Fruit fly (Drosophila melanogaster) whole organism, embryonic: Measurements from ENCODE around the gene kraken.

ENCODE experiments used
- Abd-B ChIP-seq: fragments of 200-800 bp; sonication (Bioruptor generic); optimal IDR thresholded peaks from 2 replicates; lab custom pipeline; 2018; ENCODE audit warnings: missing biosample characterization, mild to moderate bottlenecking, missing genetic modification characterization, moderate library complexity
- Aef1 ChIP-seq: fragments of 200-800 bp; sonication (Bioruptor generic); IDR thresholded peaks from 3 replicates; pipeline ENCODE4 v1.3.6; 2022; ENCODE audit warnings: missing biosample characterization, missing genetic modification characterization
- Awh ChIP-seq: fragments of 200-800 bp; sonication (Bioruptor generic); IDR thresholded peaks from 2 replicates; pipeline ENCODE4, ENCODE4 v1.3.6; 2022; ENCODE audit warnings: missing biosample characterization, missing genetic modification characterization
- Bdp1 ChIP-seq: fragments of 200-800 bp; sonication (Bioruptor generic); optimal IDR thresholded peaks from 3 replicates; lab custom pipeline; 2016; ENCODE audit warnings: missing biosample characterization, missing genetic modification characterization
- CG10274 ChIP-seq: fragments of 200-800 bp; sonication (Bioruptor generic); optimal IDR thresholded peaks from 3 replicates; lab custom pipeline; 2017; ENCODE audit warnings: missing biosample characterization, mild to moderate bottlenecking, missing genetic modification characterization
- CG11504 ChIP-seq: fragments of 200-800 bp; sonication (Bioruptor generic); optimal IDR thresholded peaks from 3 replicates; lab custom pipeline; 2019; ENCODE audit warnings: missing biosample characterization, mild to moderate bottlenecking, missing genetic modification characterization, moderate library complexity
- CG12104 ChIP-seq: fragments of 200-800 bp; sonication (Bioruptor generic); optimal IDR thresholded peaks from 3 replicates; lab custom pipeline; 2016; ENCODE audit warnings: missing biosample characterization, missing genetic modification characterization
- CG12219 ChIP-seq: fragments of 200-800 bp; sonication (Bioruptor generic); optimal IDR thresholded peaks from 3 replicates; lab custom pipeline; 2018; ENCODE audit warnings: missing biosample characterization, mild to moderate bottlenecking, missing genetic modification characterization
- CG12744 ChIP-seq: fragments of 200-800 bp; sonication (Bioruptor generic); optimal IDR thresholded peaks from 2 replicates; lab custom pipeline; 2016; ENCODE audit warnings: missing biosample characterization, missing genetic modification characterization
- CG13894 ChIP-seq: fragments of 200-800 bp; sonication (Bioruptor generic); optimal IDR thresholded peaks from 3 replicates; lab custom pipeline; 2018; ENCODE audit warnings: missing biosample characterization, mild to moderate bottlenecking, missing genetic modification characterization, moderate library complexity
- CG15011 ChIP-seq: fragments of 200-800 bp; sonication (Bioruptor generic); optimal IDR thresholded peaks from 3 replicates; lab custom pipeline; 2018; ENCODE audit warnings: missing biosample characterization, mild to moderate bottlenecking, missing genetic modification characterization
- CG15696 ChIP-seq: fragments of 200-800 bp; sonication (Bioruptor generic); optimal IDR thresholded peaks from 2 replicates; lab custom pipeline; 2019; ENCODE audit warnings: missing biosample characterization, mild to moderate bottlenecking, missing genetic modification characterization, moderate library complexity
- CG18011 ChIP-seq: fragments of 200-800 bp; sonication (Bioruptor generic); optimal IDR thresholded peaks from 2 replicates; lab custom pipeline; 2017; ENCODE audit warnings: missing biosample characterization, missing genetic modification characterization, mild to moderate bottlenecking, moderate library complexity, missing genotype
- CG34224 ChIP-seq: fragments of 200-800 bp; sonication (Bioruptor generic); IDR thresholded peaks from 3 replicates; pipeline ENCODE4 v1.3.6; 2022; ENCODE audit warnings: missing biosample characterization, missing genetic modification characterization; ENCODE audit not compliant: partially characterized antibody
- CG3995 ChIP-seq: fragments of 200-800 bp; sonication (Bioruptor generic); optimal IDR thresholded peaks from 3 replicates; lab custom pipeline; 2016; ENCODE audit warnings: missing biosample characterization, missing genetic modification characterization
- CG4707 ChIP-seq: fragments of 200-800 bp; sonication (Bioruptor generic); optimal IDR thresholded peaks from 2 replicates; lab custom pipeline; 2018; ENCODE audit warnings: missing biosample characterization, mild to moderate bottlenecking, missing genetic modification characterization, moderate library complexity
- CG7745 ChIP-seq: fragments of 200-800 bp; sonication (Bioruptor generic); optimal IDR thresholded peaks from 2 replicates; lab custom pipeline; 2018; ENCODE audit warnings: missing biosample characterization, mild to moderate bottlenecking, missing genetic modification characterization, moderate library complexity
- CG8924 ChIP-seq: fragments of 200-800 bp; optimal IDR thresholded peaks from 3 replicates; lab custom pipeline; 2019; ENCODE audit warnings: missing biosample characterization, mild to moderate bottlenecking, missing genetic modification characterization, moderate library complexity
- CG9876 ChIP-seq: fragments of 200-800 bp; sonication (Bioruptor generic); optimal IDR thresholded peaks from 2 replicates; lab custom pipeline; 2016; ENCODE audit warnings: missing biosample characterization, missing genetic modification characterization
- Dek ChIP-seq: fragments of 200-800 bp; sonication (Bioruptor generic); optimal IDR thresholded peaks from 3 replicates; lab custom pipeline; 2019; ENCODE audit warnings: missing biosample characterization, mild to moderate bottlenecking, missing genetic modification characterization, moderate library complexity
- Fer2 ChIP-seq: fragments of 200-800 bp; sonication (Bioruptor generic); optimal IDR thresholded peaks from 2 replicates; lab custom pipeline; 2018; ENCODE audit warnings: missing biosample characterization, mild to moderate bottlenecking, missing genetic modification characterization, moderate library complexity
- H2.0 ChIP-seq: fragments of 200-800 bp; sonication (Bioruptor generic); IDR thresholded peaks from 2 replicates; pipeline ENCODE4 v1.3.6; 2022; ENCODE audit warnings: missing biosample characterization, missing genetic modification characterization
- Hmr ChIP-seq: fragments of 200-800 bp; sonication (Bioruptor generic); optimal IDR thresholded peaks from 3 replicates; lab custom pipeline; 2017; ENCODE audit warnings: mild to moderate bottlenecking, missing biosample characterization, missing genetic modification reagents, missing genetic modification characterization
- Lpt ChIP-seq: fragments of >200 bp; optimal IDR thresholded peaks from 2 replicates; lab custom pipeline; 2018; ENCODE audit warnings: missing biosample characterization, missing genetic modification characterization
- NC2β ChIP-seq: fragments of 200-800 bp; sonication (Bioruptor generic); optimal IDR thresholded peaks from 2 replicates; lab custom pipeline; 2016; ENCODE audit warnings: missing biosample characterization, missing genetic modification characterization
- Nf-YC ChIP-seq: fragments of 200-800 bp; optimal IDR thresholded peaks from 3 replicates; lab custom pipeline; 2019; ENCODE audit warnings: missing biosample characterization, mild to moderate bottlenecking, missing genetic modification characterization, moderate library complexity
- NfI ChIP-seq: fragments of 200-800 bp; sonication (Bioruptor generic); optimal IDR thresholded peaks from 3 replicates; lab custom pipeline; 2018; ENCODE audit warnings: missing biosample characterization, mild to moderate bottlenecking, missing genetic modification characterization, moderate library complexity
- PHDP ChIP-seq: fragments of 200-800 bp; sonication (Bioruptor generic); optimal IDR thresholded peaks from 3 replicates; lab custom pipeline; 2018; ENCODE audit warnings: missing biosample characterization, mild to moderate bottlenecking, missing genetic modification characterization, moderate library complexity
- Poxn ChIP-seq: fragments of 200-800 bp; sonication (Bioruptor generic); IDR thresholded peaks from 2 replicates; pipeline ENCODE4 v1.3.6; 2022; ENCODE audit warnings: missing biosample characterization, missing genetic modification characterization
- TFAM ChIP-seq: fragments of 200-800 bp; sonication (Bioruptor generic); optimal IDR thresholded peaks from 2 replicates; lab custom pipeline; 2017; ENCODE audit warnings: missing biosample characterization, missing genetic modification characterization, inconsistent platforms
- Taf1 ChIP-seq: fragments of 200-800 bp; sonication (Bioruptor generic); IDR thresholded peaks from 2 replicates; pipeline ENCODE4 v1.3.6; 2022; ENCODE audit warnings: missing biosample characterization, missing genetic modification characterization
- br ChIP-seq: fragments of >200 bp; optimal IDR thresholded peaks from 2 replicates; lab custom pipeline; 2017
- bsh ChIP-seq, 2 experiments: fragments of 200-800 bp; sonication (Bioruptor generic); optimal IDR thresholded peaks; 2 replicates each; lab custom pipeline; 2017 to 2018; ENCODE audit warnings: mild to moderate bottlenecking in 2 of 2, missing biosample characterization in 2 of 2, missing genetic modification characterization in 2 of 2, moderate library complexity in 1 of 2
- chm ChIP-seq: fragments of 200-800 bp; sonication (Bioruptor generic); IDR thresholded peaks from 2 replicates; pipeline ENCODE4 v1.3.6; 2022; ENCODE audit warnings: missing biosample characterization, missing genetic modification characterization
- dimm ChIP-seq: fragments of 200-800 bp; sonication (Bioruptor generic); IDR thresholded peaks from 2 replicates; pipeline ENCODE4 v1.3.6; 2022; ENCODE audit warnings: missing biosample characterization, missing genetic modification characterization
- fd3F ChIP-seq: fragments of 200-800 bp; sonication (Bioruptor generic); optimal IDR thresholded peaks from 2 replicates; lab custom pipeline; 2018; ENCODE audit warnings: missing biosample characterization, mild to moderate bottlenecking, missing genetic modification characterization, moderate library complexity
- gem ChIP-seq: fragments of 200-800 bp; sonication (Bioruptor generic); optimal IDR thresholded peaks from 2 replicates; lab custom pipeline; 2019; ENCODE audit warnings: missing biosample characterization, mild to moderate bottlenecking, missing genetic modification characterization, moderate library complexity
- hbn ChIP-seq: fragments of 200-800 bp; sonication (Bioruptor generic); IDR thresholded peaks from 2 replicates; pipeline ENCODE4 v1.3.6; 2022; ENCODE audit warnings: missing biosample characterization, missing genetic modification characterization; ENCODE audit not compliant: partially characterized antibody
- her ChIP-seq: fragments of 200-800 bp; sonication (Bioruptor generic); optimal IDR thresholded peaks from 2 replicates; lab custom pipeline; 2016; ENCODE audit warnings: missing biosample characterization, missing genetic modification characterization
- jigr1 ChIP-seq: fragments of 200-800 bp; sonication (Bioruptor generic); IDR thresholded peaks from 3 replicates; pipeline ENCODE4 v1.3.6; 2022; ENCODE audit warnings: missing biosample characterization, missing genetic modification characterization
- lov ChIP-seq, 2 experiments: fragments of 200-800 bp in 1 of 2; fragments of >200 bp in 1 of 2; sonication (Bioruptor generic) in 1 of 2; IDR thresholded peaks in 1 of 2; optimal IDR thresholded peaks in 1 of 2; 2 replicates in 1 of 2; 3 replicates in 1 of 2; pipeline versions ENCODE4 v1.3.6 to Lab custom; 2017 to 2022; ENCODE audit warnings: missing biosample characterization in 1 of 2, missing genetic modification characterization in 1 of 2
- nerfin-1 ChIP-seq: fragments of 200-800 bp; sonication (Bioruptor generic); optimal IDR thresholded peaks from 3 replicates; lab custom pipeline; 2019; ENCODE audit warnings: missing biosample characterization, mild to moderate bottlenecking, missing genetic modification characterization, moderate library complexity
- nerfin-2 ChIP-seq: fragments of 200-800 bp; sonication (Bioruptor generic); IDR thresholded peaks from 2 replicates; pipeline ENCODE4 v1.3.6; 2022; ENCODE audit warnings: missing biosample characterization, missing genetic modification characterization; ENCODE audit not compliant: partially characterized antibody
- pita ChIP-seq: fragments of 200-800 bp; sonication (Bioruptor generic); optimal IDR thresholded peaks from 2 replicates; lab custom pipeline; 2017; ENCODE audit warnings: missing biosample characterization, mild to moderate bottlenecking, missing genetic modification characterization
- sc ChIP-seq, 3 experiments: fragments of >200 bp in 2 of 3; fragments of 200-800 bp in 1 of 3; sonication (Bioruptor generic) in 1 of 3; optimal IDR thresholded peaks; 2 replicates in 2 of 3; 3 replicates in 1 of 3; lab custom pipeline; 2017; ENCODE audit warnings: mild to moderate bottlenecking in 1 of 3, missing biosample characterization in 1 of 3, missing genetic modification characterization in 1 of 3, missing genetic modification reagents in 1 of 3
- stc ChIP-seq: fragments of 200-800 bp; sonication (Bioruptor generic); IDR thresholded peaks from 2 replicates; pipeline ENCODE4 v1.3.6; 2022; ENCODE audit warnings: missing biosample characterization, missing genetic modification characterization
- tll ChIP-seq, 2 experiments: fragments of 200-800 bp in 1 of 2; fragments of >200 bp in 1 of 2; sonication (Bioruptor generic) in 1 of 2; optimal IDR thresholded peaks; 2 replicates each; lab custom pipeline; 2017 to 2019; ENCODE audit warnings: missing biosample characterization in 2 of 2, missing genetic modification characterization in 2 of 2, mild to moderate bottlenecking in 1 of 2, moderate library complexity in 1 of 2
- wek ChIP-seq: fragments of 200-800 bp; sonication (Bioruptor generic); optimal IDR thresholded peaks from 3 replicates; lab custom pipeline; 2018; ENCODE audit warnings: missing biosample characterization, mild to moderate bottlenecking, missing genetic modification characterization, moderate library complexity

kraken gene

DNA sequence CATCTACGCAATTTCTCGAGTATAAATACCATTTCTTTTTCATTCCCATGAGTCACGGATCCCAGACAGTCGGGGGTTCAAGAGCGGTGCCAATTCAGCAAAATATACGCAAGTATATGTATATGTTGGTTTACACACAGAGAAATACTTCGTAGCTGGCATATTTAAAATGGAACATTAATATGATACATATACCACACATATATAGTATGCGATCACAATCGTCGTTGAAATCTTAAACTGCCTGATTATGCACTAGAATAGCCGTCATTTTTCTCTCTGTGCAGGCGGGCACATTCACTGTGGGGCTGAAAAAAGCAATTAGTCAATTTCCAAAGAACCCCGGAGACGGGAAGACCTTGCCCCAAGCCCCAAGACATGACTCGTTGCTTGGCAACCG is 10.9 kb upstream of the kraken start (continued):
- TF ChIP-seq CG15011 (GFP tag; lab: Kevin White, UChicago) (peak; percentile 43), CG11504 (peak; percentile 74), gem (tag; lab: Kevin White, UChicago) (peak; percentile 78), stc (peak; percentile 61), CG10274 (GFP tag; lab: Kevin White, UChicago) (peak; percentile 55), Lpt (no peak), Bdp1 (GFP tag; lab: Kevin White, UChicago) (peak; percentile 44), CG4707 (GFP tag; lab: Kevin White, UChicago) (peak; percentile 11), dimm (GFP tag; lab: Robert Waterston, UW) (peak; percentile 44; the same call in 1 of the 2 replicates), CG12219 (GFP tag; lab: Kevin White, UChicago) (peak; percentile 40), jigr1 (GFP tag; lab: Robert Waterston, UW) (peak; percentile 35; the same call in 1 of the 3 replicates), CG18011 (GFP tag; lab: Kevin White, UChicago) (peak; percentile 47), CG15696 (tag; lab: Kevin White, UChicago) (no peak), Nf-YC (tag; lab: Kevin White, UChicago) (peak; percentile 26), TFAM (no peak), NfI (GFP tag; lab: Kevin White, UChicago) (peak; percentile 70), CG13894 (tag; lab: Kevin White, UChicago) (peak; percentile 73), CG9876 (peak; percentile 29), PHDP (tag; lab: Kevin White, UChicago) (peak; percentile 74), CG34224 (GFP tag; lab: Robert Waterston, UW) (no peak), Aef1 (peak; percentile 83), Abd-B (GFP tag; lab: Kevin White, UChicago) (peak; percentile 51), bsh (GFP tag; optimal IDR thresholded peaks at IDR 0.05; lab: Kevin White, UChicago) (peak; percentile 70 to 86), br (lab: Kevin White, UChicago) (no peak), CG8924 (tag; lab: Kevin White, UChicago) (peak; percentile 51), Taf1 (GFP tag; lab: Robert Waterston, UW) (peak; percentile 71), CG12104 (peak; percentile 30), H2.0 (GFP tag; lab: Robert Waterston, UW) (peak; percentile 74), nerfin-1 (tag; lab: Kevin White, UChicago) (no peak), wek (GFP tag; lab: Kevin White, UChicago) (no peak), CG7745 (no peak), NC2β (peak; percentile 50), Hmr (GFP tag; lab: Kevin White, UChicago) (peak; percentile 84), chm (GFP tag; lab: Robert Waterston, UW) (peak; percentile 70), her (peak; percentile 10), lov (optimal IDR thresholded peaks at IDR 0.05; lab: Kevin White, UChicago) (no peak), lov (GFP tag; IDR thresholded peaks at IDR 0.05; lab: Robert Waterston, UW) (peak; percentile 72; the same call in 1 of the 3 replicates), CG12744 (GFP tag; lab: Kevin White, UChicago) (no peak), fd3F (peak; percentile 63), nerfin-2 (GFP tag; lab: Robert Waterston, UW) (no peak), tll (GFP tag; optimal IDR thresholded peaks at IDR 0.05; lab: Kevin White, UChicago) (no peak), Awh (GFP tag; lab: Robert Waterston, UW) (peak; percentile 68), Poxn (GFP tag; lab: Robert Waterston, UW) (peak; percentile 31; the same call in 1 of the 2 replicates), CG3995 (GFP tag; lab: Kevin White, UChicago) (peak; percentile 23), sc (optimal IDR thresholded peaks at IDR 0.05; lab: Kevin White, UChicago) (no peak), sc (GFP tag; optimal IDR thresholded peaks at IDR 0.05; lab: Kevin White, UChicago) (no peak), pita (GFP tag; lab: Kevin White, UChicago) (no peak), Dek (tag; lab: Kevin White, UChicago) (peak; percentile 68), Fer2 (tag; lab: Kevin White, UChicago) (peak; percentile 47), hbn (GFP tag; lab: Robert Waterston, UW) (no peak)
